Worm (Caenorhabditis elegans) whole organism, L1 larva: ENCODE results near the gene snap-29.

Source experiments
- C04F5.9 ChIP-seq: sonication (generic microtip); optimal IDR thresholded peaks from 2 replicates; lab custom pipeline; 2016; ENCODE audit warnings: missing genetic modification characterization, missing compliant biosample characterization
- C16A3.4 ChIP-seq: fragments of 150-350 bp; optimal IDR thresholded peaks from 2 replicates; lab custom pipeline; 2014; ENCODE audit warnings: missing biosample characterization, missing genetic modification characterization
- aha-1 ChIP-seq: fragments of 150-350 bp; optimal IDR thresholded peaks from 2 replicates; lab custom pipeline; 2014; ENCODE audit warnings: missing biosample characterization, missing genetic modification characterization
- alr-1 ChIP-seq: fragments of 200-800 bp; sonication (Bioruptor generic); optimal IDR thresholded peaks from 2 replicates; lab custom pipeline; 2018; ENCODE audit warnings: borderline replicate concordance, mild to moderate bottlenecking, missing genetic modification characterization, missing compliant biosample characterization
- blmp-1 ChIP-seq: fragments of 150-350 bp; optimal IDR thresholded peaks from 2 replicates; lab custom pipeline; 2014; ENCODE audit warnings: missing biosample characterization, missing genetic modification characterization
- ceh-8 ChIP-seq: fragments of 200-800 bp; sonication (Bioruptor generic); optimal IDR thresholded peaks from 2 replicates; lab custom pipeline; 2018; ENCODE audit warnings: mild to moderate bottlenecking, missing genetic modification characterization, moderate library complexity, missing compliant biosample characterization
- ceh-82 ChIP-seq, 3 experiments: fragments of 150-350 bp in 1 of 3; sonication (generic microtip) in 2 of 3; optimal IDR thresholded peaks; 2 replicates each; lab custom pipeline; 2014 to 2017; ENCODE audit warnings: missing biosample characterization in 3 of 3, missing genetic modification characterization in 3 of 3
- ceh-90 ChIP-seq: sonication (generic microtip); optimal IDR thresholded peaks from 2 replicates; lab custom pipeline; 2016; ENCODE audit warnings: missing genetic modification characterization, missing compliant biosample characterization
- dsc-1 ChIP-seq: sonication (generic microtip); optimal IDR thresholded peaks from 2 replicates; lab custom pipeline; 2016; ENCODE audit warnings: mild to moderate bottlenecking, missing genetic modification characterization, missing compliant biosample characterization
- efl-1 ChIP-seq, 4 experiments: fragments of 150-350 bp; optimal IDR thresholded peaks in 3 of 4; peaks in 1 of 4; 1 replicate in 1 of 4; 2 replicates in 3 of 4; lab custom pipeline; 2014; ENCODE audit warnings: missing biosample characterization in 2 of 4, missing genetic modification characterization in 2 of 4, missing genetic modification reagents in 2 of 4
- elt-3 ChIP-seq, 6 experiments: fragments of 150-350 bp in 1 of 6; sonication (generic microtip); optimal IDR thresholded peaks; 2 replicates each; lab custom pipeline; 2017 to 2018; ENCODE audit warnings: missing biosample characterization in 6 of 6, missing genetic modification characterization in 6 of 6, inconsistent platforms in 1 of 6
- fkh-10 ChIP-seq: sonication (generic microtip); optimal IDR thresholded peaks from 2 replicates; lab custom pipeline; 2017; ENCODE audit warnings: missing biosample characterization, missing genetic modification reagents, missing genetic modification characterization
- fkh-4 ChIP-seq: sonication (generic microtip); optimal IDR thresholded peaks from 2 replicates; lab custom pipeline; 2016; ENCODE audit warnings: missing compliant biosample characterization, missing genetic modification characterization, borderline replicate concordance
- fkh-8 ChIP-seq: sonication (generic microtip); optimal IDR thresholded peaks from 2 replicates; lab custom pipeline; 2016; ENCODE audit warnings: mild to moderate bottlenecking, missing genetic modification characterization, missing compliant biosample characterization
- hlh-4 ChIP-seq: sonication (generic microtip); optimal IDR thresholded peaks from 2 replicates; lab custom pipeline; 2016; ENCODE audit warnings: mild to moderate bottlenecking, missing genetic modification characterization, missing compliant biosample characterization
- hpl-2 ChIP-seq: fragments of 150-350 bp; optimal IDR thresholded peaks from 2 replicates; lab custom pipeline; 2014; ENCODE audit warnings: missing biosample characterization, missing genetic modification reagents, missing genetic modification characterization
- isw-1 ChIP-seq: fragments of 200-800 bp; sonication (Bioruptor generic); IDR thresholded peaks from 2 replicates; pipeline ENCODE4 v1.3.6; 2022; ENCODE audit warnings: missing genetic modification characterization, missing compliant biosample characterization
- jun-1 ChIP-seq: fragments of 150-350 bp; optimal IDR thresholded peaks from 2 replicates; lab custom pipeline; 2014; ENCODE audit warnings: missing biosample characterization, missing genetic modification reagents, missing genetic modification characterization
- lin-13 ChIP-seq: fragments of 150-350 bp; optimal IDR thresholded peaks from 2 replicates; lab custom pipeline; 2014; ENCODE audit warnings: missing biosample characterization, missing genetic modification reagents, missing genetic modification characterization
- lin-14 ChIP-seq: fragments of 200-800 bp; sonication (Bioruptor generic); optimal IDR thresholded peaks from 2 replicates; lab custom pipeline; 2018; ENCODE audit warnings: mild to moderate bottlenecking, missing genetic modification characterization, moderate library complexity, missing compliant biosample characterization
- lin-15B ChIP-seq: fragments of 150-350 bp; sonication (generic microtip); optimal IDR thresholded peaks from 3 replicates; lab custom pipeline; 2014; ENCODE audit warnings: missing biosample characterization, missing genetic modification characterization
- lin-35 ChIP-seq, 2 experiments: fragments of 150-350 bp; optimal IDR thresholded peaks; 2 replicates each; lab custom pipeline; 2014; ENCODE audit warnings: missing biosample characterization in 2 of 2, missing genetic modification characterization in 2 of 2, missing genetic modification reagents in 2 of 2
- lir-3 ChIP-seq: sonication (generic microtip); optimal IDR thresholded peaks from 2 replicates; lab custom pipeline; 2016; ENCODE audit warnings: mild to moderate bottlenecking, missing genetic modification characterization, moderate library complexity, missing compliant biosample characterization; ENCODE audit not compliant: poor library complexity
- lsy-2 ChIP-seq, 2 experiments: fragments of 150-350 bp; optimal IDR thresholded peaks; 2 replicates each; lab custom pipeline; 2014; ENCODE audit warnings: missing biosample characterization in 2 of 2, missing genetic modification characterization in 2 of 2
- mef-2 ChIP-seq: fragments of 150-350 bp; optimal IDR thresholded peaks from 2 replicates; lab custom pipeline; 2014; ENCODE audit warnings: missing biosample characterization, missing genetic modification characterization
- mep-1 ChIP-seq: fragments of 150-350 bp; optimal IDR thresholded peaks from 2 replicates; lab custom pipeline; 2014; ENCODE audit warnings: missing biosample characterization, missing genetic modification characterization
- nhr-12 ChIP-seq: sonication (generic microtip); optimal IDR thresholded peaks from 2 replicates; lab custom pipeline; 2017; ENCODE audit warnings: missing biosample characterization, missing genetic modification characterization
- nhr-19 ChIP-seq: fragments of 200-800 bp; sonication (Bioruptor generic); conservative IDR thresholded peaks from 2 replicates; pipeline ENCODE4 v1.3.6; 2022; ENCODE audit warnings: missing genetic modification characterization, missing compliant biosample characterization
- nhr-20 ChIP-seq: sonication (generic microtip); optimal IDR thresholded peaks from 2 replicates; lab custom pipeline; 2016; ENCODE audit warnings: mild to moderate bottlenecking, missing genetic modification characterization, missing compliant biosample characterization
- nhr-237 ChIP-seq: fragments of 150-350 bp; optimal IDR thresholded peaks from 2 replicates; lab custom pipeline; 2014; ENCODE audit warnings: missing biosample characterization, missing genetic modification characterization
- nhr-47 ChIP-seq: sonication (generic microtip); optimal IDR thresholded peaks from 2 replicates; lab custom pipeline; 2016; ENCODE audit warnings: mild to moderate bottlenecking, missing genetic modification characterization, moderate library complexity, missing compliant biosample characterization
- nhr-71 ChIP-seq: sonication (generic microtip); optimal IDR thresholded peaks from 2 replicates; lab custom pipeline; 2016; ENCODE audit warnings: mild to moderate bottlenecking, missing genetic modification characterization, moderate library complexity, missing compliant biosample characterization
- nhr-77 ChIP-seq: fragments of 150-350 bp; optimal IDR thresholded peaks from 2 replicates; lab custom pipeline; 2014; ENCODE audit warnings: missing biosample characterization, missing genetic modification characterization
- nhr-85 ChIP-seq: sonication (generic microtip); peaks from one replicate; lab custom pipeline; 2016; ENCODE audit warnings: missing genetic modification characterization, inconsistent platforms, missing compliant biosample characterization
- pag-3 ChIP-seq: sonication (generic microtip); optimal IDR thresholded peaks from 2 replicates; lab custom pipeline; 2017; ENCODE audit warnings: missing genetic modification characterization, mild to moderate bottlenecking, missing compliant biosample characterization, antibody characterized with exemption, borderline replicate concordance; ENCODE audit not compliant: insufficient read depth
- pax-3 ChIP-seq: fragments of 200-800 bp; sonication (Bioruptor generic); optimal IDR thresholded peaks from 2 replicates; lab custom pipeline; 2018; ENCODE audit warnings: mild to moderate bottlenecking, missing genetic modification characterization, moderate library complexity, missing compliant biosample characterization
- skn-1 ChIP-seq: fragments of 150-350 bp; optimal IDR thresholded peaks from 2 replicates; lab custom pipeline; 2014; ENCODE audit warnings: missing biosample characterization, missing genetic modification characterization
- snu-23 ChIP-seq: sonication (generic microtip); optimal IDR thresholded peaks from 2 replicates; lab custom pipeline; 2016; ENCODE audit warnings: missing genetic modification characterization, missing compliant biosample characterization
- sox-4 ChIP-seq: sonication (generic microtip); optimal IDR thresholded peaks from 2 replicates; lab custom pipeline; 2016; ENCODE audit warnings: missing genetic modification characterization, missing compliant biosample characterization
- tbx-2 ChIP-seq: sonication (generic microtip); optimal IDR thresholded peaks from 2 replicates; lab custom pipeline; 2016; ENCODE audit warnings: missing genetic modification characterization, missing compliant biosample characterization
- unc-30 ChIP-seq: sonication (generic microtip); optimal IDR thresholded peaks from 2 replicates; lab custom pipeline; 2017; ENCODE audit warnings: missing biosample characterization, missing genetic modification characterization
- unc-98 ChIP-seq: fragments of 200-800 bp; sonication (Bioruptor generic); IDR thresholded peaks from 2 replicates; pipeline ENCODE4 v1.3.6; 2022; ENCODE audit warnings: missing genetic modification characterization, missing compliant biosample characterization
- vab-15 ChIP-seq: sonication (generic microtip); optimal IDR thresholded peaks from 2 replicates; lab custom pipeline; 2017; ENCODE audit warnings: missing genotype, mild to moderate bottlenecking, missing genetic modification characterization, missing compliant biosample characterization

snap-29 gene

DNA sequence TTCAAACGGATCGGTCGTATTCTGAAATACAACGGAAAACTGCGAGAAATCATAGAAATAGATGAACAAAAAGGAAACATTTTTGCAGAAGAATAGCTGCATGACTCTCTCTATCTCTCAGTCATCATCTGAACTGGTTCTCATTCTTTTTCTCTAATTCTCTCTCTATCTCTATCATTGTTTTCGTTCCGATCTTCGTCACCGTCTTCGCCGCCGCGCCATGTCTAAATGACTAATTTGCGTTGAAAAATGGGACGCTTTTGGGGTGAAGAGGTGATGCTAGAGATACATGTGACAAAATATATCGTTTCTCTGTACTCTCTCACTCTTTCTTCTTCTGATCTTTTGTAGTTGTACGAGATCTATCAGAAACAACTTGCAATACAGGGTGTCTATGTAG lies 4.4 kb downstream of the snap-29 start (continued):
- peak; percentile 37 to 61 for TF ChIP-seq lin-35 (GFP tag; optimal IDR thresholded peaks at IDR 0.05; lab: Kevin White, UChicago)
- TF ChIP-seq elt-3 (tag; optimal IDR thresholded peaks at IDR 0.05; lab: Kevin White, UChicago) = peak in 2 of 6 experiments; percentile 76 to 89
- no peak for TF ChIP-seq unc-98 (GFP tag; lab: Robert Waterston, UW)
- TF ChIP-seq ceh-82 (tag; optimal IDR thresholded peaks at IDR 0.05; lab: Kevin White, UChicago) = peak in 1 of 3 experiments; percentile 20
- TF ChIP-seq nhr-19 = peak; percentile 53
- TF ChIP-seq lsy-2 (tag; optimal IDR thresholded peaks at IDR 0.05; lab: Kevin White, UChicago) = peak in 1 of 2 experiments; percentile 55
- peak; percentile 5 to 33 for TF ChIP-seq efl-1 (optimal IDR thresholded peaks at IDR 0.05; lab: Kevin White, UChicago)
- peak; percentile 20 to 86 for TF ChIP-seq efl-1 (GFP tag; optimal IDR thresholded peaks at IDR 0.05 in 1 of 2; lab: Kevin White, UChicago)
- TF ChIP-seq jun-1 (tag; lab: Kevin White, UChicago) = peak; percentile 53
- TF ChIP-seq nhr-47 (tag; lab: Kevin White, UChicago) = peak; percentile 11
- no peak for TF ChIP-seq lin-15B (tag; lab: Kevin White, UChicago)
- TF ChIP-seq pax-3 (tag; lab: Kevin White, UChicago) = no peak
- peak; percentile 79 for TF ChIP-seq snu-23 (GFP tag; lab: Kevin White, UChicago)
- TF ChIP-seq tbx-2 (tag; lab: Kevin White, UChicago) = peak; percentile 74
- no peak for TF ChIP-seq lin-13
- TF ChIP-seq isw-1 (GFP tag; lab: Robert Waterston, UW) = no peak

ce11 chrIII:8782080-8782479 lies 6.0 kb downstream of the snap-29 start:
- TF ChIP-seq vab-15 (tag; lab: Kevin White, UChicago) (no peak), jun-1 (tag; lab: Kevin White, UChicago) (no peak), skn-1 (tag; lab: Kevin White, UChicago) (peak; percentile 16), pag-3 (no peak), sox-4 (tag; lab: Kevin White, UChicago) (no peak), lin-13 (no peak), nhr-47 (tag; lab: Kevin White, UChicago) (no peak), pax-3 (tag; lab: Kevin White, UChicago) (no peak), mef-2 (tag; lab: Kevin White, UChicago) (peak; percentile 31), ceh-90 (tag; lab: Kevin White, UChicago) (no peak), hlh-4 (tag; lab: Kevin White, UChicago) (no peak), nhr-237 (no peak), fkh-10 (peak; percentile 67), lin-14 (GFP tag; lab: Kevin White, UChicago) (peak; percentile 86), lsy-2 (tag; optimal IDR thresholded peaks at IDR 0.05; lab: Kevin White, UChicago) (peak; percentile 12 to 31), aha-1 (tag; lab: Kevin White, UChicago) (no peak), unc-30 (tag; lab: Kevin White, UChicago) (no peak), isw-1 (GFP tag; lab: Robert Waterston, UW) (no peak), C04F5.9 (tag; lab: Kevin White, UChicago) (no peak), nhr-20 (tag; lab: Kevin White, UChicago) (no peak), nhr-12 (tag; lab: Kevin White, UChicago) (no peak), lin-35 (GFP tag; optimal IDR thresholded peaks at IDR 0.05; lab: Kevin White, UChicago) (no peak), hpl-2 (GFP tag; lab: Kevin White, UChicago) (no peak), fkh-8 (tag; lab: Kevin White, UChicago) (peak; percentile 24), dsc-1 (tag; lab: Kevin White, UChicago) (peak; percentile 14), blmp-1 (no peak), ceh-8 (GFP tag; lab: Kevin White, UChicago) (no peak), alr-1 (tag; lab: Kevin White, UChicago) (no peak), lir-3 (tag; lab: Kevin White, UChicago) (no peak), C16A3.4 (tag; lab: Kevin White, UChicago) (no peak), nhr-71 (peak; percentile 39), nhr-85 (tag; lab: Kevin White, UChicago) (no peak), fkh-4 (tag; lab: Kevin White, UChicago) (no peak), nhr-77 (no peak), mep-1 (tag; lab: Kevin White, UChicago) (peak; percentile 3), efl-1 (optimal IDR thresholded peaks at IDR 0.05; lab: Kevin White, UChicago) (no peak), efl-1 (GFP tag; optimal IDR thresholded peaks at IDR 0.05 in 1 of 2; lab: Kevin White, UChicago) (peak; percentile 2 to 3)
